Worm (Caenorhabditis elegans) whole organism, young adult: ENCODE results near the gene B0554.1.

ENCODE experiments used
- B0035.1 ChIP-seq: sonication (generic microtip); optimal IDR thresholded peaks from 2 replicates; lab custom pipeline; 2016; ENCODE audit warnings: missing genetic modification characterization, mild to moderate bottlenecking, missing compliant biosample characterization, missing genotype, missing genetic modification reagents
- B0336.3 ChIP-seq: fragments of 200-800 bp; sonication (Bioruptor generic); IDR thresholded peaks from 2 replicates; pipeline ENCODE4 v1.3.6; 2022; ENCODE audit warnings: missing genetic modification characterization, missing compliant biosample characterization
- C06A6.2 ChIP-seq: fragments of 200-800 bp; sonication (Bioruptor generic); conservative IDR thresholded peaks from 2 replicates; pipeline ENCODE4 v1.3.6; 2022; ENCODE audit warnings: missing genetic modification characterization, missing compliant biosample characterization
- F49E8.2 ChIP-seq: sonication (generic microtip); optimal IDR thresholded peaks from 3 replicates; lab custom pipeline; 2017; ENCODE audit warnings: missing genetic modification characterization, mild to moderate bottlenecking, missing compliant biosample characterization, antibody characterized with exemption, moderate library complexity; ENCODE audit not compliant: insufficient read depth
- T26A5.8 ChIP-seq: sonication (generic microtip); optimal IDR thresholded peaks from 2 replicates; lab custom pipeline; 2016; ENCODE audit warnings: missing genetic modification characterization, missing compliant biosample characterization
- Y53F4B.3 ChIP-seq: fragments of 200-800 bp; sonication (Bioruptor generic); IDR thresholded peaks from 2 replicates; pipeline ENCODE4 v1.3.6; 2022; ENCODE audit warnings: missing genetic modification reagents, missing genetic modification characterization, missing compliant biosample characterization
- Y53G8AR.9 ChIP-seq: fragments of 200-800 bp; sonication (Bioruptor generic); conservative IDR thresholded peaks from 2 replicates; pipeline ENCODE4 v1.3.6; 2022; ENCODE audit warnings: missing genetic modification reagents, missing genetic modification characterization, missing compliant biosample characterization
- attf-5 ChIP-seq: fragments of 200-800 bp; sonication (Bioruptor generic); optimal IDR thresholded peaks from 2 replicates; lab custom pipeline; 2018; ENCODE audit warnings: mild to moderate bottlenecking, missing genetic modification characterization, missing compliant biosample characterization
- bed-1 ChIP-seq: fragments of 200-800 bp; sonication (Bioruptor generic); IDR thresholded peaks from 2 replicates; pipeline ENCODE4 v1.3.6; 2022; ENCODE audit warnings: missing genetic modification reagents, missing genetic modification characterization, missing compliant biosample characterization
- bed-2 ChIP-seq: fragments of 200-800 bp; sonication (Bioruptor generic); IDR thresholded peaks from 2 replicates; pipeline ENCODE4 v1.3.6; 2022; ENCODE audit warnings: missing genetic modification reagents, missing genetic modification characterization, missing compliant biosample characterization
- dpl-1 ChIP-seq: fragments of 150-350 bp; optimal IDR thresholded peaks from 2 replicates; lab custom pipeline; 2014; ENCODE audit warnings: missing biosample characterization, missing genetic modification reagents, missing genetic modification characterization
- efl-1 ChIP-seq: fragments of 150-350 bp; optimal IDR thresholded peaks from 2 replicates; lab custom pipeline; 2014; ENCODE audit warnings: missing biosample characterization, missing genetic modification reagents, missing genetic modification characterization
- egl-44 ChIP-seq: fragments of 200-800 bp; sonication (Bioruptor generic); IDR thresholded peaks from 2 replicates; pipeline ENCODE4 v1.3.6; 2022; ENCODE audit warnings: missing genetic modification reagents, missing genetic modification characterization, missing compliant biosample characterization
- him-1 ChIP-seq: sonication (generic microtip); optimal IDR thresholded peaks from 2 replicates; lab custom pipeline; 2016; ENCODE audit warnings: missing genotype, missing genetic modification reagents, missing genetic modification characterization, missing compliant biosample characterization
- hmg-1.2 ChIP-seq: fragments of 200-800 bp; sonication (Bioruptor generic); IDR thresholded peaks from 2 replicates; pipeline ENCODE4 v1.3.6; 2022; ENCODE audit warnings: missing genetic modification reagents, missing genetic modification characterization, missing compliant biosample characterization
- hrde-1 ChIP-seq: sonication (generic microtip); optimal IDR thresholded peaks from 2 replicates; lab custom pipeline; 2016; ENCODE audit warnings: missing genetic modification characterization, mild to moderate bottlenecking, missing compliant biosample characterization, moderate library complexity, missing genotype, missing genetic modification reagents, borderline replicate concordance
- lag-1 ChIP-seq: fragments of 200-800 bp; sonication (Bioruptor generic); IDR thresholded peaks from 2 replicates; pipeline ENCODE4 v1.3.6; 2022; ENCODE audit warnings: missing genetic modification reagents, missing genetic modification characterization, missing compliant biosample characterization
- lin-40 ChIP-seq: sonication (generic microtip); optimal IDR thresholded peaks from 2 replicates; lab custom pipeline; 2016; ENCODE audit warnings: missing genetic modification characterization, mild to moderate bottlenecking, missing compliant biosample characterization, missing genotype, missing genetic modification reagents
- mxl-1 ChIP-seq: sonication (generic microtip); optimal IDR thresholded peaks from 2 replicates; lab custom pipeline; 2016; ENCODE audit warnings: missing genetic modification characterization, missing compliant biosample characterization
- nfya-1 ChIP-seq: sonication (generic microtip); optimal IDR thresholded peaks from 2 replicates; lab custom pipeline; 2017; ENCODE audit warnings: antibody characterized with exemption, missing compliant biosample characterization, missing genetic modification characterization, borderline replicate concordance; ENCODE audit not compliant: insufficient read depth
- nhr-80 ChIP-seq: sonication (generic microtip); optimal IDR thresholded peaks from 2 replicates; lab custom pipeline; 2016; ENCODE audit warnings: missing genetic modification characterization, missing compliant biosample characterization
- nhr-90 ChIP-seq: sonication (generic microtip); optimal IDR thresholded peaks from 2 replicates; lab custom pipeline; 2016; ENCODE audit warnings: missing genotype, mild to moderate bottlenecking, missing genetic modification characterization, missing compliant biosample characterization
- rcor-1 ChIP-seq: fragments of 200-800 bp; sonication (Bioruptor generic); IDR thresholded peaks from 2 replicates; pipeline ENCODE4 v1.3.6; 2022; ENCODE audit warnings: missing genetic modification reagents, missing genetic modification characterization, missing compliant biosample characterization
- rpc-1 ChIP-seq, 2 experiments: fragments of 150-350 bp in 1 of 2; sonication (generic microtip) in 1 of 2; optimal IDR thresholded peaks; 2 replicates each; lab custom pipeline; 2014 to 2018; ENCODE audit warnings: missing biosample characterization in 1 of 2, missing genetic modification characterization in 1 of 2, missing genetic modification reagents in 1 of 2, missing genotype in 1 of 2
- sdz-38 ChIP-seq: sonication (generic microtip); optimal IDR thresholded peaks from 2 replicates; lab custom pipeline; 2016; ENCODE audit warnings: missing genotype, missing genetic modification characterization, missing compliant biosample characterization
- snpc-1.3 ChIP-seq: sonication (generic microtip); optimal IDR thresholded peaks from 2 replicates; lab custom pipeline; 2017; ENCODE audit warnings: missing genetic modification characterization, mild to moderate bottlenecking, missing compliant biosample characterization, antibody characterized with exemption, moderate library complexity, missing genotype, missing genetic modification reagents; ENCODE audit not compliant: insufficient read depth
- snpc-3.4 ChIP-seq: sonication (generic microtip); optimal IDR thresholded peaks from 2 replicates; lab custom pipeline; 2017; ENCODE audit warnings: missing genetic modification characterization, mild to moderate bottlenecking, missing compliant biosample characterization, antibody characterized with exemption, moderate library complexity, missing genotype, missing genetic modification reagents
- tbp1 ChIP-seq: fragments of 200-800 bp; sonication (Bioruptor generic); optimal IDR thresholded peaks from 2 replicates; lab custom pipeline; 2018; ENCODE audit warnings: mild to moderate bottlenecking, missing genetic modification characterization, missing compliant biosample characterization
- zfh-2 ChIP-seq: fragments of 200-800 bp; sonication (Bioruptor generic); conservative IDR thresholded peaks from 2 replicates; pipeline ENCODE4 v1.3.6; 2022; ENCODE audit warnings: missing genetic modification reagents, missing genetic modification characterization, missing compliant biosample characterization
- ztf-22 ChIP-seq: fragments of 200-800 bp; sonication (Bioruptor generic); optimal IDR thresholded peaks from 2 replicates; lab custom pipeline; 2018; ENCODE audit warnings: mild to moderate bottlenecking, missing genetic modification characterization, moderate library complexity, missing compliant biosample characterization
- ztf-26 ChIP-seq: sonication (generic microtip); optimal IDR thresholded peaks from 2 replicates; lab custom pipeline; 2017; ENCODE audit warnings: missing genetic modification characterization, missing compliant biosample characterization

The B0554.1 gene

DNA sequence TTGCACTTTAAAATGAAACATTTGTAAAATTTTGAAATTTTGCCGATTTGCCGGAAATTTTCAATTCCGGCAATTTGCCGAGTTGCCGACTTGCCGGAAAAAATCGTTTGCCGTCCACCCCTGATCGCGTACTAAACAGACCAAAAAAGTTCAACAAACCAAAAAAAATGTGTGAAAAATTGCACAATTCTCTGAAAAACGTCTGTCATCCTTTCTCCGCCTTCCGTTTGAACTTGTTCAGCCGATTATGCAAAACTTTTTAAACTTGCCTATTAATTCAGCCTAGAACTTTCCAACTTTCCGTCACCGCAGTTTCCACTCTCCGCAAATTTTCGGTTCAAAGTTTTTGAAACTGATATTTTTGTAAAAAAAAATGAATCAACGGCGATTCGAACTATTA is 14.1 kb upstream of the B0554.1 start, which contains the start of gene B0554.5:
Gene B0554.5, plus strand, starts transcription at position 301 of the 400 bp plus-strand sequence.
- no peak for TF ChIP-seq nfya-1 (tag; lab: Kevin White, UChicago)
- TF ChIP-seq, all 124 proteins: peak for 0

DNA sequence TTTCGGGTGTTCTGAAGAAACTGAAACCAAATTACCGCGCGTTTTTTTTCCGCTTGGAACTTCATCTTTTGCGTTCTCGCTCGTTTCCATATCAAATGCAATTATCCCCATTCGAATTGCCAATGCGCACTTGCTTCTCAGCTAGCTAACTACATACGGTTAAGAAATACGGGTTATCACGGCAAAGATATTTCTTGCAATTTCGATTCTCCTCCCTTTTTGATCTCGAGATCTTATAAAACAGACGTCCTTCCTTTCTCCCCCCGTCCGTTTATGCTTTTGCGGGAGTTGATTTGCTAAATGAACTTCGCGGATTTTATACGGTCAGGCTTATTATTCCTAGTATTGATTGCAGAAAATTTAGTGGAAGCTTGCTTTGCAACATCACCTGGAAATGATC is 9.3 kb upstream of the B0554.1 start, which contains the start of gene B0554.4:
Gene B0554.4, plus strand, starts transcription at position 301 of the 400 bp plus-strand sequence.
- TF ChIP-seq bed-2 (GFP tag; lab: Robert Waterston, UW): no peak
- no peak for TF ChIP-seq attf-5 (GFP tag; lab: Kevin White, UChicago)
- TF ChIP-seq hmg-1.2 (GFP tag; lab: Robert Waterston, UW): no peak
- no peak for TF ChIP-seq nhr-90 (tag; lab: Kevin White, UChicago)
- no peak for TF ChIP-seq snpc-3.4 (tag; lab: Kevin White, UChicago)
- no peak for TF ChIP-seq C06A6.2 (GFP tag; lab: Robert Waterston, UW)
- TF ChIP-seq F49E8.2 (tag; lab: Kevin White, UChicago): no peak
- no peak for TF ChIP-seq B0336.3 (GFP tag; lab: Robert Waterston, UW)
- TF ChIP-seq egl-44: no peak
- TF ChIP-seq hrde-1: no peak
- TF ChIP-seq snpc-1.3 (tag; lab: Kevin White, UChicago): no peak
- no peak for TF ChIP-seq Y53G8AR.9 (GFP tag; lab: Robert Waterston, UW)
- no peak for TF ChIP-seq lag-1 (GFP tag; lab: Robert Waterston, UW)
- TF ChIP-seq, all 124 proteins: peak for 0

ce11 chrV:432991-433390 is 5.2 kb upstream of the B0554.1 start:
- TF ChIP-seq bed-1 (GFP tag; lab: Robert Waterston, UW) (no peak), zfh-2 (no peak), him-1 (tag; lab: Kevin White, UChicago) (no peak), tbp1 (GFP tag; lab: Kevin White, UChicago) (no peak), rcor-1 (no peak), nfya-1 (tag; lab: Kevin White, UChicago) (no peak), sdz-38 (tag; lab: Kevin White, UChicago) (no peak), ztf-22 (GFP tag; lab: Kevin White, UChicago) (no peak), dpl-1 (no peak), lin-40 (tag; lab: Kevin White, UChicago) (no peak), hrde-1 (no peak), efl-1 (GFP tag; lab: Kevin White, UChicago) (no peak)

DNA sequence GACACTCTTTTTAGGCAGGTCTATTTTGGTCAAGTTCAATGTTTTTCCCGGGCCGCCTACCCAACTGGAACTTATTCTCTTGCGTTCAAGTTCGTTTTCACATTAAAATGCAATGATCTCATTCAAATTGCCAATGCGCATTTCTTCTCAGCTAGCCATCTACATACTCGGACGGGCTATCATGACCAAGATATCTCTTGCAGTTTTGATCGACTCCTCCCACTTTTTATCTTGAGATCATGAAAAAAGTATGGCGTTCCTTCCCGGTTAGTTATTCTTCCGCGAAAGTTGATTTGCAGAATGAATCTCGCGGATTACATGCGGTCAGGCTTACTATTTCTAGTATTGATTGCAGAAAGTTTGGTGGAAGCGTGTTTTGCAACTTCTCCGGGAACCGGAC is 4.3 kb upstream of the B0554.1 start, which contains the start of gene B0554.2:
Gene B0554.2, plus strand, starts transcription at position 301 of the 400 bp plus-strand sequence.
- TF ChIP-seq rpc-1 (optimal IDR thresholded peaks at IDR 0.05; lab: Kevin White, UChicago) (no peak), rpc-1 (tag; optimal IDR thresholded peaks at IDR 0.05; lab: Kevin White, UChicago) (no peak), Y53F4B.3 (GFP tag; lab: Robert Waterston, UW) (no peak), mxl-1 (tag; lab: Kevin White, UChicago) (no peak), tbp1 (GFP tag; lab: Kevin White, UChicago) (no peak)

DNA sequence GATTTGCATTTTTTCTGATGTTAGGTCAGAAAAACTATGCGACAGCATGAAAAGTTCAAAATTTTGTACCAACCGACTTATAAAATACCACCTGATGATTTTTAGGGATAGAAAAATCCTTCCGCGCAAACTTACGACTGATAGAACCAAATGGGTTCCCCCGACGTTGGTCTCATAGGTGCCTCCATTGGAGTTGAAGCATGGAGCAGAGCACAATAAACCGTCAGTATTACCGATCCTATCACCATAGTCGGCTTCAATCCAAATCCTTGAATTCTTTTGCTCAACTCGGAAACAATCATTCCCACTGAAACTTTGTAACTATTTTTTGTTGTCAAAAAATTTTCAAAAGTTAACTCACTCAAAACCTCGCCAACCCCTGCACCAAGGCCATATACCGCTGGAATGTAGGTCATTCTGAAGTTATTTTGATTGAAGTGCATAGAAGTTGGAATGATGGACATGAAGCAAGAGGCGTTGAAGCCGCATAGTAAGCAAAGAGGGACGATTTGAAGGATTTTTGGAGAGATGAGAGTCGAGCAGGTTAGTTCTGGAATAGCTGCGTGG is 1.1 kb downstream of the B0554.1 start:
- TF ChIP-seq ztf-26 (tag; lab: Kevin White, UChicago) (no peak), bed-1 (GFP tag; lab: Robert Waterston, UW) (no peak), nhr-80 (tag; lab: Kevin White, UChicago) (no peak), T26A5.8 (tag; lab: Kevin White, UChicago) (no peak), snpc-3.4 (tag; lab: Kevin White, UChicago) (no peak), B0035.1 (no peak)
